Fruit fly (Drosophila melanogaster): ENCODE results near the gene CG2150.

DNA sequence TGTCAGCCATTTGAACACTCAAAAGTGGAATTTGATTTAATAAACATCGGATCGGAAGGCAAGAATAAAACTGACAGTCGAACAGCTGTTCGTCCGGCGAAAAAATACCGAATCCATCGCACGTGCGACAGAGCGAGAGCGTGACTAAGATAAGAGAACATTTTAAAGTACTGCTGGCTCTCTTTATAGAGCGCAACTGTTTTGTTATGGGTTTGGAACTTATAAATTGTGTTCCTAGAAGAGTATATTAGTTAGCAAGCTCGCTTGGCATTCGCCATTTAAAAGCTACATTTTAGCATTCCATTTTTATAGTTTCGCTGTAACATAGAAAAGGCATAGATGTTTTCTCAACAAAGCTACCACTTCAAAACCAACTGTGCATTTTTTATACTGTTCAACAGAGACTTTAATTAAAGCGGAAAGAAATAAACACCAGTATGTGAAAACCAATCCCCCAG, 45.5 kb upstream of the CG2150 start, which contains the start of gene Rift:
- no peak for TF ChIP-seq h (optimal IDR thresholded peaks at IDR 0.05)
- no peak for TF ChIP-seq Myc (optimal IDR thresholded peaks at IDR 0.05)

All from Kc167 (cell line).